Fruit fly (Drosophila melanogaster) S2 (cell line): Measurements from ENCODE around the gene CG13999.

ENCODE experiments used
- CG8478 ChIP-seq: fragments of >200 bp; optimal IDR thresholded peaks from 2 replicates; lab custom pipeline; 2018
- CTCF ChIP-seq, 2 experiments: fragments of >200 bp; optimal IDR thresholded peaks; 2 replicates each; lab custom pipeline; 2018

The CG13999 gene

dm6 chr2L:5964851-5965250 lies 8.6 kb upstream of the CG13999 start, which contains the start of gene psd:
psd (minus strand) TSS chr2L:5964951.
- no peak for TF ChIP-seq CG8478 (lab: Kevin White, UChicago)
- TF ChIP-seq CTCF (optimal IDR thresholded peaks at IDR 0.05; lab: Kevin White, UChicago) = no peak

dm6 chr2L:5964211-5964610 lies 7.9 kb upstream of the CG13999 start:
- no peak for TF ChIP-seq CG8478 (lab: Kevin White, UChicago)
- TF ChIP-seq CTCF (optimal IDR thresholded peaks at IDR 0.05; lab: Kevin White, UChicago) = no peak

dm6 chr2L:5963251-5963650 lies 7.0 kb upstream of the CG13999 start:
- no peak for TF ChIP-seq CG8478 (lab: Kevin White, UChicago)
- TF ChIP-seq CTCF (optimal IDR thresholded peaks at IDR 0.05; lab: Kevin White, UChicago) = no peak

- TF ChIP-seq CG8478 (lab: Kevin White, UChicago) (no peak), CTCF (optimal IDR thresholded peaks at IDR 0.05; lab: Kevin White, UChicago) (no peak)
Measured at dm6 chr2L:5961169-5961918, 5.1 kb upstream of the CG13999 start.

dm6 chr2L:5959863-5960658 lies 3.8 kb upstream of the CG13999 start, which contains the start of gene Vm26Aa:
Vm26Aa (minus strand) TSS chr2L:5960340.
- TF ChIP-seq CG8478 (lab: Kevin White, UChicago) = no peak
- no peak for TF ChIP-seq CTCF (optimal IDR thresholded peaks at IDR 0.05; lab: Kevin White, UChicago)

- no peak for TF ChIP-seq CTCF (optimal IDR thresholded peaks at IDR 0.05; lab: Kevin White, UChicago)
- no peak for TF ChIP-seq CG8478 (lab: Kevin White, UChicago)
Measured at dm6 chr2L:5958581-5959177, 2.4 kb upstream of the CG13999 start, which contains the start of gene Vm26Ac. Vm26Ac (minus strand) TSS chr2L:5958631.

- TF ChIP-seq CG8478 (lab: Kevin White, UChicago) = no peak
Measured at dm6 chr2L:5956706-5957105, 440 bp upstream of the CG13999 start, which contains the start of the genes CG13998 and Vm26Ab. CG13998 (minus strand) TSS chr2L:5956819. Vm26Ab (plus strand) TSS chr2L:5957004.

- TF ChIP-seq CTCF (optimal IDR thresholded peaks at IDR 0.05; lab: Kevin White, UChicago) (peak; percentile 60 to 81), CG8478 (lab: Kevin White, UChicago) (no peak)
Measured at dm6 chr2L:5948775-5949526, 7.3 kb downstream of the CG13999 start, which contains the start of gene CG9044. CG9044 (plus strand) TSS chr2L:5949450.

- no peak for TF ChIP-seq CG8478 (lab: Kevin White, UChicago)
- TF ChIP-seq CTCF (optimal IDR thresholded peaks at IDR 0.05; lab: Kevin White, UChicago) = no peak
Measured at dm6 chr2L:5947504-5947903, 8.8 kb downstream of the CG13999 start.

dm6 chr2L:5946728-5947127 lies 9.5 kb downstream of the CG13999 start:
- TF ChIP-seq CG8478 (lab: Kevin White, UChicago) (no peak), CTCF (optimal IDR thresholded peaks at IDR 0.05; lab: Kevin White, UChicago) (no peak)

- TF ChIP-seq CG8478 (lab: Kevin White, UChicago) = no peak
- TF ChIP-seq CTCF (optimal IDR thresholded peaks at IDR 0.05; lab: Kevin White, UChicago) = no peak
Measured at dm6 chr2L:5945651-5946547, 10.4 kb downstream of the CG13999 start.

- TF ChIP-seq CTCF (optimal IDR thresholded peaks at IDR 0.05; lab: Kevin White, UChicago) (no peak), CG8478 (lab: Kevin White, UChicago) (no peak)
Measured at dm6 chr2L:5944305-5945282, 11.7 kb downstream of the CG13999 start.
